Fruit fly (Drosophila melanogaster): ENCODE data around the gene mre11.

- TF ChIP-seq CG7101 (tag; optimal IDR thresholded peaks at IDR 0.05) (no peak), cnc (optimal IDR thresholded peaks at IDR 0.05) (no peak), Hr96 (GFP tag; optimal IDR thresholded peaks at IDR 0.05) (no peak), CG12768 (GFP tag; optimal IDR thresholded peaks at IDR 0.05) (no peak)
Observed at dm6 chr2L:11236364-11236763, 45.5 kb upstream of the mre11 start.

Data from whole organism, adult.